Worm (Caenorhabditis elegans): ENCODE measurements around the gene F43E2.6.

F43E2.6 gene

DNA sequence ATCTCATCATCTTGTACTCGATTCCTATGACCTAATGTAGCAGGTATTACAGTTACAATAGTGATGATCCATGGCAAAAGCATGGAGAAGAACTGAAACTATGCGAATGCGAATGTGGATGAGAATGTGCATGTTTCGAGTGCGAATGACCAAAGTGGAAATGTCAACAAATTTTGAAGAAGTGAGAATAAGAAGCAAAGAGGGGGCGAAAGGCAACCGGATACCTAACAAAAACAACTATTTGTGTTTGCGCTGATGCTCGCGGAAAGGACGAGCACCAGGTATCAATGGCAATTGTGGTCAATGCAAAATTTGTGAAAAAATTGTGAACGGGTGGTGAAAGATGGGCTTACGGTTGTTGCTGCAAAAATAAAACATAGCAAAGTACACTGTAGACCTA lies 34.0 kb upstream of the F43E2.6 start, which contains the start of gene nas-7:
Gene nas-7, minus strand, starts transcription at position 101 of the 400 bp plus-strand sequence.
- TF ChIP-seq aly-1 (tag; optimal IDR thresholded peaks at IDR 0.05) (no peak), ceh-36 (tag; optimal IDR thresholded peaks at IDR 0.05) (no peak), flt-1 (GFP tag; IDR thresholded peaks at IDR 0.05) (no peak), pes-1 (GFP tag; IDR thresholded peaks at IDR 0.05) (no peak), scrt-1 (GFP tag; IDR thresholded peaks at IDR 0.05) (no peak), F13C5.2 (tag; optimal IDR thresholded peaks at IDR 0.05) (no peak), B0310.2 (tag; optimal IDR thresholded peaks at IDR 0.05) (no peak)

DNA sequence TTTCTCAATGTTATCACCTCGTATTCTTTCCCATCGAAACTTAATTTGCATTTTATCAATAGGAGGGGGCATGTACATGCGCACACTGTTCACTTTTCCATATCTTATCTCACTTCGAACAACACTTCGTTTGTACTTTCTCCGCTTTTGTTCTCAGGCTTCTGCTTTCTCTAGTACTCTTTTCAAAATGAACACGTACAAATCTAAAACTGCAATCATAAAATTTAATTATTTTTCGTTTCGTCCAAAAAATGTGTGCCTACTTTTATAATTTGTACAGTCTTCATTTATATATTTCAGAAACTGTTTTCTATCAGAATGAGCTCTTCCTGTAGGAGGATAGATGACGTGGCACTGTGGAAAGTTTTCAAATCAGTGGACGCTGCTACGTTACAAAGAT lies 30.1 kb upstream of the F43E2.6 start, which contains the start of gene C07D10.1:
Gene C07D10.1, plus strand, starts transcription at position 301 of the 400 bp plus-strand sequence.
- TF ChIP-seq sea-1 (GFP tag; conservative IDR thresholded peaks at IDR 0.05) (no peak), scrt-1 (GFP tag; IDR thresholded peaks at IDR 0.05) (no peak), tbx-11 (GFP tag; IDR thresholded peaks at IDR 0.05) (no peak), F13C5.2 (tag; optimal IDR thresholded peaks at IDR 0.05) (no peak), flt-1 (GFP tag; IDR thresholded peaks at IDR 0.05) (no peak), pes-1 (GFP tag; IDR thresholded peaks at IDR 0.05) (no peak), hmg-4 (GFP tag; optimal IDR thresholded peaks at IDR 0.05) (no peak), B0310.2 (tag; optimal IDR thresholded peaks at IDR 0.05) (no peak), tra-4 (tag; optimal IDR thresholded peaks at IDR 0.05) (no peak), hmbx-1 (tag; optimal IDR thresholded peaks at IDR 0.05) (no peak), ets-7 (tag; optimal IDR thresholded peaks at IDR 0.05) (no peak), hnd-1 (tag; optimal IDR thresholded peaks at IDR 0.05) (no peak), tbx-37 (GFP tag; conservative IDR thresholded peaks at IDR 0.05) (no peak), ama-1 (optimal IDR thresholded peaks at IDR 0.05) (no peak), ceh-13 (GFP tag; optimal IDR thresholded peaks at IDR 0.05) (no peak), aly-1 (tag; optimal IDR thresholded peaks at IDR 0.05) (no peak), ceh-36 (tag; optimal IDR thresholded peaks at IDR 0.05) (no peak)

DNA sequence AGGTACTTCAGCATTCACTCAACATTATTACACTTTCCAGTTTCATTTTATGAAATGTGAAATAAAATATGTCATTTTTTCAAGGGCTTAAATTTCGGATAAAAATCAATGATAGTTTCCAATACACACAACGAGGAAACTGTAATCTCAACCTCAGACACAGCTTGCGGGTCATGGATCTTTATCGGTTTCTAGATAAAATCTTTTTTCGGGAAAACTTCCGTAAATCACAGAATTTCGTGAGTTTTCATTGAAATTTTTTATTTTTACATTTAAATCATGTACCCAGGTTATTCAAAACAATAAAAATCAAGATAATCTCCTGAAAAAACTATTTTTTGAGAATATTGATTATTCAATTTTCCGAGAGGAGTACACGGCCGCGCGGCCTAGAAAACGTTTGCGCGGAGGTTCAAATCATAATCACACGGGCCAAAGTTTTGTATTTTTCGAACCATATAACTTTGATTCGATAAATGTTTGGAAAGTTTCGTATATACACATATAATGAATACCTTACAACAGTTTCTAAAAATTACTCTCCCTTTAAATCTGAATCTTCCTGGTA lies 28.7 kb upstream of the F43E2.6 start:
- TF ChIP-seq hmg-4 (GFP tag; optimal IDR thresholded peaks at IDR 0.05), result no peak
- no peak for TF ChIP-seq F13C5.2 (tag; optimal IDR thresholded peaks at IDR 0.05)

DNA sequence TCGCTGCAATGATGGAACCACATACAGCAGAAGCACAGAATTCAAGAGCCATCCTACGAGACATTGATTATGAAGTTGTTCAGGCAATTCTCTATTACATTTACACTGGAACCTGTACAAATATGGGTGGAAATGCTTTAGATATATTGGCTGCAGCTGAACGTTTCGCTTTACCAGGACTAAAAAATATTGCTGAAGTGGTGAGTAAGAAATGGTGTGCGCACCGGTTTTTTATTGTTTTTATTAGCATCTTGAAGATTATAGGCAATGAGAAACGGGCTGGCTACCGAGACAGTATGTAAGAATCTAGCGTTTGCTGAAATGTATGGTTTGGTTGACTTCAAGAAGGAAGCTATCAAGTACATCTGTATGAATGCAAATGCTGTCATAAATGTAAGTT lies 27.4 kb upstream of the F43E2.6 start:
- TF ChIP-seq sea-1 (GFP tag; conservative IDR thresholded peaks at IDR 0.05), result no peak
- TF ChIP-seq ceh-36 (tag; optimal IDR thresholded peaks at IDR 0.05), result no peak
- no peak for TF ChIP-seq aly-1 (tag; optimal IDR thresholded peaks at IDR 0.05)
- TF ChIP-seq scrt-1 (GFP tag; IDR thresholded peaks at IDR 0.05), result no peak
- no peak for TF ChIP-seq tbx-11 (GFP tag; IDR thresholded peaks at IDR 0.05)
- TF ChIP-seq ceh-13 (GFP tag; optimal IDR thresholded peaks at IDR 0.05), result no peak
- TF ChIP-seq pes-1 (GFP tag; IDR thresholded peaks at IDR 0.05), result no peak
- TF ChIP-seq flt-1 (GFP tag; IDR thresholded peaks at IDR 0.05), result no peak
- no peak for TF ChIP-seq hmbx-1 (tag; optimal IDR thresholded peaks at IDR 0.05)
- TF ChIP-seq hnd-1 (tag; optimal IDR thresholded peaks at IDR 0.05), result no peak
- TF ChIP-seq ama-1 (optimal IDR thresholded peaks at IDR 0.05), result no peak
- no peak for TF ChIP-seq ets-7 (tag; optimal IDR thresholded peaks at IDR 0.05)

DNA sequence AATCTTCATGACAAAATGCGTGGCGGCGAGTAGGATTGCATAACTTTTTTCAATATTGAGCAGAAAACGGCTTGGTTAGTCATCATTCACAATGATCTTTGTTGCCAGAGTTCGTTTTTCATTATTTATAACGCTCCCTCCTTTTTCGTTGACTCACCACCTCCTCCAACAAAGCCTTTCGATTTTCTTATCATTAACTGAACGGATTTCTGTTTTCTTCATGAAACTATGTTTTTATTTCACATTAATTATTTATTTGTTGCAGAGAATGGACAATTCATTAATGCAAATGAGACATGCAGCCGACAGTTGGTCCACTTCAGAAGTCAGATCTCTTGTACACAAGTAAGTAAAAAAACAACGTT lies 26.0 kb upstream of the F43E2.6 start, which contains the start of gene bath-44:
Gene bath-44, plus strand, starts transcription at position 266 of the 365 bp plus-strand sequence.
- TF ChIP-seq hnd-1 (tag; optimal IDR thresholded peaks at IDR 0.05) (no peak), ama-1 (optimal IDR thresholded peaks at IDR 0.05) (no peak), scrt-1 (GFP tag; IDR thresholded peaks at IDR 0.05) (no peak), tbx-11 (GFP tag; IDR thresholded peaks at IDR 0.05) (no peak), hmg-4 (GFP tag; optimal IDR thresholded peaks at IDR 0.05) (no peak), sea-1 (GFP tag; conservative IDR thresholded peaks at IDR 0.05) (no peak), tra-4 (tag; optimal IDR thresholded peaks at IDR 0.05) (no peak), hmbx-1 (tag; optimal IDR thresholded peaks at IDR 0.05) (no peak), B0310.2 (tag; optimal IDR thresholded peaks at IDR 0.05) (no peak), F13C5.2 (tag; optimal IDR thresholded peaks at IDR 0.05) (no peak), tbx-37 (GFP tag; conservative IDR thresholded peaks at IDR 0.05) (no peak), aly-1 (tag; optimal IDR thresholded peaks at IDR 0.05) (no peak), ceh-13 (GFP tag; optimal IDR thresholded peaks at IDR 0.05) (no peak)

DNA sequence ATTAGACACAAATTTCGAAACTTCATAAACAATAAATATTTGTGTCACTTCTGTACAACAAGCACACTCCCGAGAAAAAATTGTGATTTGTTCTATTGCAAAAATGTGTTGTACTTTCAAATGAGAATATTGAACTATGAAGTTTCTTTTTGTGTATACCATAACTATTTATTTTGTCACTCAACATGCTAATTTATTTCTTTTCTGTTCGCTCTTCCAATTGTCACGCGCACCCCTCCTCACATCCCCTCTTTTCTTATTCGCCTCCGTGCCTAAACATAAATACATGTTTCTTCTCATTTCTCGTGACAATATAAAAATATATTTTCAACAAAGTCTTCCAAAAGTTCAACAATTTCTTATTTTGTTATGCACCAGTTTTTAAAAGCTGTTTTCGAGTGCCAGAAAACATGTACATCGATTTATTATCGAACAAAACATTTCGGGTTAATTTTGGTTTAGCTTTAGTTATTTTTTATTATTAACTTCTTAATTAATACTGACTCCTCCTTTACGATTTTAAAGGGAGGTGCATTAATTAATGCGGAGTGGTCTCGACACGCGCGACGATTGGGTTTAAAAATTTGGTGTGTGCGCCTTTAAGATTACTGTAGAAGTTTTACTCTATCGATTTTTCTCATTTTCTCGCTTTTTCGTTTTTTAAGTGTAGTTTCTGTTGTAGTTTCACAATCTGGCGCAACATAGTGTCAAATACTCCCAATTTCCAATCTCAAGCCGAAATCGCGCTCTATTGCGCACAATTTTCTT lies 25.4 kb upstream of the F43E2.6 start:
- TF ChIP-seq tbx-37 (GFP tag; conservative IDR thresholded peaks at IDR 0.05) (no peak), B0310.2 (tag; optimal IDR thresholded peaks at IDR 0.05) (no peak), flt-1 (GFP tag; IDR thresholded peaks at IDR 0.05) (no peak), hmg-4 (GFP tag; optimal IDR thresholded peaks at IDR 0.05) (no peak), ama-1 (optimal IDR thresholded peaks at IDR 0.05) (no peak), hmbx-1 (tag; optimal IDR thresholded peaks at IDR 0.05) (no peak), aly-1 (tag; optimal IDR thresholded peaks at IDR 0.05) (no peak), F13C5.2 (tag; optimal IDR thresholded peaks at IDR 0.05) (no peak), tra-4 (tag; optimal IDR thresholded peaks at IDR 0.05) (no peak), ets-7 (tag; optimal IDR thresholded peaks at IDR 0.05) (no peak), ceh-13 (GFP tag; optimal IDR thresholded peaks at IDR 0.05) (no peak), sea-1 (GFP tag; conservative IDR thresholded peaks at IDR 0.05) (no peak), pes-1 (GFP tag; IDR thresholded peaks at IDR 0.05) (no peak), hnd-1 (tag; optimal IDR thresholded peaks at IDR 0.05) (no peak), ceh-36 (tag; optimal IDR thresholded peaks at IDR 0.05) (no peak), tbx-11 (GFP tag; IDR thresholded peaks at IDR 0.05) (no peak), scrt-1 (GFP tag; IDR thresholded peaks at IDR 0.05) (no peak)

DNA sequence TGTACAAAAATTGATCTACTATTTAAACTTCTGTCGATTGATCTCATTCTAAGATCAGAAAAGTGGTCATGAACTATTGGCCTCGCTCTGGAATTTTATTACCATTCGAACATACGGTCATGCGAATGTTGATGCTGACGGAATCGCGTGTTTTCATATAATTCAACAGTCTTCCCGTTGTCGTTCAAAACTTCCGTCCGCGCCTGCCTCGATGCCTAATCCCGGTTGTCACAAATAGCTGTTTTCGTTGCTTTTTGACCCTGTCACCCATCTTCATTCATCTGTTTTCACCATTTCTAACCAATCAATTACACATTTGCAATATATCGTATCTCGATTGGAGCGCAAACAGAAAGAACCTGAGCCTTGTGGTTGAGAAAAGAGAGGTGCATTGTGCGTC lies 24.7 kb upstream of the F43E2.6 start:
- no peak for TF ChIP-seq tbx-37 (GFP tag; conservative IDR thresholded peaks at IDR 0.05)
- TF ChIP-seq ets-7 (tag; optimal IDR thresholded peaks at IDR 0.05), result no peak
- TF ChIP-seq flt-1 (GFP tag; IDR thresholded peaks at IDR 0.05), result no peak
- no peak for TF ChIP-seq ceh-36 (tag; optimal IDR thresholded peaks at IDR 0.05)
- TF ChIP-seq ceh-13 (GFP tag; optimal IDR thresholded peaks at IDR 0.05), result no peak
- no peak for TF ChIP-seq hmbx-1 (tag; optimal IDR thresholded peaks at IDR 0.05)
- no peak for TF ChIP-seq tra-4 (tag; optimal IDR thresholded peaks at IDR 0.05)
- no peak for TF ChIP-seq sea-1 (GFP tag; conservative IDR thresholded peaks at IDR 0.05)
- no peak for TF ChIP-seq F13C5.2 (tag; optimal IDR thresholded peaks at IDR 0.05)
- TF ChIP-seq B0310.2 (tag; optimal IDR thresholded peaks at IDR 0.05), result no peak
- no peak for TF ChIP-seq aly-1 (tag; optimal IDR thresholded peaks at IDR 0.05)
- TF ChIP-seq hmg-4 (GFP tag; optimal IDR thresholded peaks at IDR 0.05), result no peak
- no peak for TF ChIP-seq hnd-1 (tag; optimal IDR thresholded peaks at IDR 0.05)
- TF ChIP-seq pes-1 (GFP tag; IDR thresholded peaks at IDR 0.05), result no peak
